Fruit fly (Drosophila melanogaster) whole organism, adult: ENCODE measurements around the gene CG42538.

Source experiments
- CG11617 ChIP-seq: fragments of 200-800 bp; sonication (Bioruptor generic); optimal IDR thresholded peaks from 2 replicates; lab custom pipeline; 2017; ENCODE audit warnings: mild to moderate bottlenecking, missing biosample characterization, missing genetic modification reagents, missing genetic modification characterization
- CG12768 ChIP-seq: fragments of 200-800 bp; sonication (Bioruptor generic); optimal IDR thresholded peaks from 2 replicates; lab custom pipeline; 2017; ENCODE audit warnings: missing biosample characterization, missing genetic modification characterization, mild to moderate bottlenecking, moderate library complexity, missing genetic modification reagents
- CG14711 ChIP-seq: fragments of 200-800 bp; sonication (Bioruptor generic); optimal IDR thresholded peaks from 2 replicates; lab custom pipeline; 2018; ENCODE audit warnings: missing biosample characterization, mild to moderate bottlenecking, missing genetic modification characterization, moderate library complexity
- CG1620 ChIP-seq: fragments of 200-800 bp; sonication (Bioruptor generic); optimal IDR thresholded peaks from 2 replicates; lab custom pipeline; 2016; ENCODE audit warnings: missing biosample characterization, missing genetic modification characterization
- CG33017 ChIP-seq: fragments of 200-800 bp; sonication (Bioruptor generic); optimal IDR thresholded peaks from 2 replicates; lab custom pipeline; 2018; ENCODE audit warnings: missing biosample characterization, mild to moderate bottlenecking, missing genetic modification characterization, moderate library complexity
- CG5204 ChIP-seq: fragments of 200-800 bp; sonication (Bioruptor generic); optimal IDR thresholded peaks from 2 replicates; lab custom pipeline; 2016; ENCODE audit warnings: missing biosample characterization, missing genetic modification characterization
- CG7045 ChIP-seq: fragments of 200-800 bp; sonication (Bioruptor generic); optimal IDR thresholded peaks from 2 replicates; lab custom pipeline; 2017; ENCODE audit warnings: missing biosample characterization, mild to moderate bottlenecking, missing genetic modification characterization
- CG7101 ChIP-seq: fragments of 200-800 bp; sonication (Bioruptor generic); optimal IDR thresholded peaks from 2 replicates; lab custom pipeline; 2018; ENCODE audit warnings: missing biosample characterization, mild to moderate bottlenecking, missing genetic modification characterization, moderate library complexity
- Clk ChIP-seq: fragments of 200-800 bp; sonication (Bioruptor generic); optimal IDR thresholded peaks from 2 replicates; lab custom pipeline; 2017; ENCODE audit warnings: missing biosample characterization, missing genetic modification characterization
- Crg-1 ChIP-seq: fragments of 200-800 bp; sonication (Bioruptor generic); optimal IDR thresholded peaks from 2 replicates; lab custom pipeline; 2016; ENCODE audit warnings: missing biosample characterization, missing genetic modification characterization
- Hr96 ChIP-seq: fragments of 200-800 bp; sonication (Bioruptor generic); optimal IDR thresholded peaks from 2 replicates; lab custom pipeline; 2016; ENCODE audit warnings: missing biosample characterization, missing genetic modification characterization
- Mnt ChIP-seq: fragments of 200-800 bp; sonication (Bioruptor generic); optimal IDR thresholded peaks from 2 replicates; lab custom pipeline; 2016; ENCODE audit warnings: missing biosample characterization, mild to moderate bottlenecking, missing genetic modification characterization
- bab1 ChIP-seq: fragments of 200-800 bp; sonication (Bioruptor generic); optimal IDR thresholded peaks from 3 replicates; lab custom pipeline; 2019; ENCODE audit warnings: missing biosample characterization, mild to moderate bottlenecking, missing genetic modification characterization, moderate library complexity
- cic ChIP-seq: fragments of 200-800 bp; sonication (Bioruptor generic); optimal IDR thresholded peaks from 2 replicates; lab custom pipeline; 2017; ENCODE audit warnings: missing biosample characterization, mild to moderate bottlenecking, missing genetic modification characterization, moderate library complexity
- cnc ChIP-seq, 2 experiments: fragments of >200 bp; optimal IDR thresholded peaks; 2 replicates each; lab custom pipeline; 2017
- kay ChIP-seq: fragments of 200-800 bp; sonication (Bioruptor generic); peaks from one replicate; lab custom pipeline; 2016; ENCODE audit warnings: missing biosample characterization, missing genetic modification characterization, borderline replicate concordance
- ovo ChIP-seq: fragments of 200-800 bp; sonication (Bioruptor generic); optimal IDR thresholded peaks from 2 replicates; lab custom pipeline; 2016; ENCODE audit warnings: missing biosample characterization, missing genetic modification characterization
- pad ChIP-seq: fragments of 200-800 bp; sonication (Bioruptor generic); optimal IDR thresholded peaks from 3 replicates; lab custom pipeline; 2017; ENCODE audit warnings: missing biosample characterization, missing genetic modification characterization, mild to moderate bottlenecking, moderate library complexity, missing genetic modification reagents
- tj ChIP-seq: fragments of 200-800 bp; sonication (Bioruptor generic); optimal IDR thresholded peaks from 3 replicates; lab custom pipeline; 2017; ENCODE audit warnings: missing biosample characterization, mild to moderate bottlenecking, missing genetic modification characterization, moderate library complexity
- toe ChIP-seq: fragments of 200-800 bp; sonication (Bioruptor generic); optimal IDR thresholded peaks from 2 replicates; lab custom pipeline; 2016; ENCODE audit warnings: missing biosample characterization, missing genetic modification characterization

CG42538 gene

DNA sequence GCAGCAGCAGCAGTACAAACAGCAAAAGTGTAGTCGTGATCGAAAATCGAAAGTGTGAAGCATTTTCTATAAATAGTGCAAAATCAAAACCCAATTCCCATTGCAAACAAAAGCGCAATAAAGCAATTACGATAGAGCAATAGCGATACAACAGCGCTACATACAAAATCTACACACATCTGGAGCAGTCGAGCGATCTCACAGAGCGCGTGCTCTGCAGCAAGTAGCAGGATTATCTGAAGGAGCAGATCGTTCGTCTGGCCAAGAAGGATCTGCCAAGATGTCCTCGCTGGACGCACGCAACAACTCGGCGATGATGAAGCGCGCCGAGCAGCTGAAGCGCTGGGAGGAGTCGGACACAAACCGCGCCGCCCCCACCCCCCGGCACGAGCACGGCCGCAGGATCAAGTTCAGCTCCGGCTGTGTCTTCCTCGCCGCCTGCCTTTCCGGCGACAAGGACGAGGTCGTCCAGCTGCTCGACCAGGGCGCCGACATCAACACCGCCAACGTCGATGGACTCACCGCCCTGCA is 18.8 kb downstream of the CG42538 start:
- TF ChIP-seq cnc (optimal IDR thresholded peaks at IDR 0.05; lab: Kevin White, UChicago), result no peak
- no peak for TF ChIP-seq bab1 (GFP tag; lab: Kevin White, UChicago)
- TF ChIP-seq CG11617 (GFP tag; lab: Kevin White, UChicago), result no peak
- no peak for TF ChIP-seq Crg-1 (GFP tag; lab: Kevin White, UChicago)
- no peak for TF ChIP-seq kay (GFP tag; lab: Kevin White, UChicago)
- no peak for TF ChIP-seq CG5204 (GFP tag; lab: Kevin White, UChicago)
- no peak for TF ChIP-seq toe (GFP tag; lab: Kevin White, UChicago)
- no peak for TF ChIP-seq ovo (GFP tag; lab: Kevin White, UChicago)
- TF ChIP-seq CG7045, result no peak
- TF ChIP-seq CG33017 (tag; lab: Kevin White, UChicago), result no peak
- TF ChIP-seq CG7101, result no peak
- TF ChIP-seq Clk (GFP tag; lab: Kevin White, UChicago), result no peak
- TF ChIP-seq tj (GFP tag; lab: Kevin White, UChicago), result no peak
- TF ChIP-seq pad (GFP tag; lab: Kevin White, UChicago), result no peak
- no peak for TF ChIP-seq Mnt
- no peak for TF ChIP-seq CG14711 (tag; lab: Kevin White, UChicago)
- no peak for TF ChIP-seq CG12768 (GFP tag; lab: Kevin White, UChicago)
- TF ChIP-seq cic (GFP tag; lab: Kevin White, UChicago), result no peak
- no peak for TF ChIP-seq CG1620

DNA sequence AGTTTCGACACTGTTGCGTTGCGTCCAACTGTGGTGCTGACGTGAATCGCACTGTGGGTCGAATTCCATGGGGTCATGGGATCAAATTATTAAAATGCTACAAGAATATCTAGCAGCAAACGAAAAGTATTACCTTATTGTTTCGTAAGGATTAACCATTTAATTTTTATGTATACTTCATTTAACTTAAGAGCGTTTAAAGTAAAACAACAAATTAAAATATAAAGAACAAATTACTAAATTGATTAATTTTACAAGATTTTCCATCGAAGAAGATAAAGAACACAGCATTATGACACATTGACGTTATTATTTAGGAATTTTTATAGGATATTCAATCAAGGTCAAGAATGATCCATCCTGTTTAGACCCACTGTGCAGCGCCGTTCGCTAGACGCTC is 19.8 kb downstream of the CG42538 start:
- no peak for TF ChIP-seq tj (GFP tag; lab: Kevin White, UChicago)
- TF ChIP-seq kay (GFP tag; lab: Kevin White, UChicago), result no peak
- no peak for TF ChIP-seq CG5204 (GFP tag; lab: Kevin White, UChicago)
- no peak for TF ChIP-seq ovo (GFP tag; lab: Kevin White, UChicago)
- no peak for TF ChIP-seq bab1 (GFP tag; lab: Kevin White, UChicago)
- no peak for TF ChIP-seq cnc (optimal IDR thresholded peaks at IDR 0.05; lab: Kevin White, UChicago)
- TF ChIP-seq CG7045, result no peak
- no peak for TF ChIP-seq CG1620
- TF ChIP-seq CG33017 (tag; lab: Kevin White, UChicago), result no peak
- peak; percentile 38 for TF ChIP-seq CG12768 (GFP tag; lab: Kevin White, UChicago)
- no peak for TF ChIP-seq Crg-1 (GFP tag; lab: Kevin White, UChicago)
- TF ChIP-seq CG7101, result no peak
- TF ChIP-seq toe (GFP tag; lab: Kevin White, UChicago), result no peak
- no peak for TF ChIP-seq CG11617 (GFP tag; lab: Kevin White, UChicago)
- no peak for TF ChIP-seq cic (GFP tag; lab: Kevin White, UChicago)
- peak; percentile 2 for TF ChIP-seq CG14711 (tag; lab: Kevin White, UChicago)

DNA sequence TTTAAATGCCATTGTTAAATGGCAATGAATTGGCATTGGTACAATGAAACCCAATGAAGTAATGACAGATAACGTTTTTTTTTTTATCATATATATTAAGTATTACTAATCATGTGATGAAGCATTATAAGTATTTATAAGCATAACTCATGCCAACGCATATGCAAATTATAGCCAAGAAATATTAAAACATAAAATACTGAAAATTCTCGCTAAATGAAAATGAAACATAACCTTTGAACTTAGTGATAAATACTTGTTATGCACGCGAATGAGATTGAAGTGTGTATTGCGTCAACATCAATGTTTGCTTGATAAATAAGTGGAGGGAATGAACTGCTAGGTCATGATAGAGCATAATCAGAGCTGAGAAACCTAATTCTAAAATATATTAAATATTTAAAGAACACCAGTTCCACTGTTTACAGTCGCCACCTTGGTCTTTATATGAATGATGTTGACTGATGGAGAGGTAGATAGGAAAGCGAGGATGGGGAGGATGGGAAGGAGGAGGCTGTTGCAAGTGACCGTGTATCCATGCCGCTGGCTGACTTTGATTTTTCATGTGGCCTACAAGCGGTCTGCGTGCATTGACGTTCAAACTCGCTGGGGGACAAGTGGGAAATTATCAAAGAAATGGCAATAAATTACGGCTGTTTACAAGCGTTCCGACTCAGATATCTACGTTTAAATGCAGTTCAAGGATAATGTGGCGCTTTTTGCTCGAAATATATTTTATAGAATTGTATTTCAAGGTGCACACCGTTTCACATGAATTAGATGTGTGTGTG is 22.0 kb downstream of the CG42538 start:
- TF ChIP-seq kay (GFP tag; lab: Kevin White, UChicago) (peak; percentile 13), CG5204 (GFP tag; lab: Kevin White, UChicago) (no peak)

DNA sequence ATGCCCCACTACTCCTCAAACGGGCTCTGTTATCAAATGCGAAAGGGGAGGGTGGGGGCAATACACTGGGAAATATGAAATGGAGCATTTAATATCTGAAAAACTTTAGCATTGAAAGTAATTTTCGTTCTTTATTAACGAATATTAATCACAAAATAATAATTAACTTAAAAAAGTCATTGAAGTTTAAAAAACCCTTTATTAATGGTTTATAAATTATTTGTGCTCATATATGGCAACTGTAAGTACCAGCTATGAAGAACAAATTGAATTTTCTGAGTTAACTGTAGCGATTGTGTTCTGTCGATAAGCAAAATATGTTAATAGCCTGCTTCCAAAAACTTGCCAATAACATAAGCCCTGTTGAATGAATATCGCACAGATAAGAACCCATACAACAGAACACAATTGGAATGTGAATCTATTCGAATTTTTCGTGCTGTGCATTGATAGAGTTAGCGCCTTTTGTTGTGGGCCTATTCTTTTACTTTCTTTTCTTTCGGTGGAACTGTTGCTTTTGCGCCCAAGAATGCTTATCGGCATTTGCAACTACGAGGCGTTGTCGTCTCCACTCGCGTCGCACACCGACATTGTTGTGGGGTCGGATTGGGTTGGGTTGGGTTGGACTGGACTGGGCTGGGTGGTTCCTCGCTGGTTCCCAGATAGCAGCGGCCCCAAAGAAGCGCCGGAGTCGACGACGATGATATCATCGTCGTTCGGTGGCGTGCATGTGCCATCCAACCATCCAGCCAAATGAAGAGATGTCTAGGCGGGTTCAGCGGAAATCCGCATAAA is 26.7 kb downstream of the CG42538 start:
- TF ChIP-seq CG11617 (GFP tag; lab: Kevin White, UChicago) (peak; percentile 1), Crg-1 (GFP tag; lab: Kevin White, UChicago) (no peak), CG12768 (GFP tag; lab: Kevin White, UChicago) (peak; percentile 3)

DNA sequence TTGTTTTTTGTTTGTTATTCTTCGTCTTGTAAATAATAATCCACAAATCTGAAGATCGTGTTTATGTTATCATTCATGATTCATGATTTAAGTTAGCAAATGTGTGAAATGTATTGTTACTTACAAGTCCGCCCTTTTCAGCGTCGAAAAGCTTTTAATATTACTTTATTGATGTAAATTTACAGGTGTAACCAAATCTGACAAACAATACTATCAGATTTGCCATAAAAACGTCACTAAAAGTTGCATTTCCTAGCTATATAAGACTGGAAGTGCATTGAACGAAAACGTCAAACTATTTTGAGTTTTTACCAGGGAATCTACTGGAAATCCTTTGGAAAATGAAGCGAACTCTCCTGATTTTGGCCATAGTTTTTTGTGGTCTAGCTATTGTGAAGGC is 47.9 kb downstream of the CG42538 start, which contains the start of gene CG33258:
Gene CG33258 (plus strand): TSS at position 301 of the 400 bp plus-strand sequence.
- TF ChIP-seq tj (GFP tag; lab: Kevin White, UChicago) (no peak), CG33017 (tag; lab: Kevin White, UChicago) (no peak), cnc (optimal IDR thresholded peaks at IDR 0.05; lab: Kevin White, UChicago) (no peak), pad (GFP tag; lab: Kevin White, UChicago) (no peak), bab1 (GFP tag; lab: Kevin White, UChicago) (no peak), cic (GFP tag; lab: Kevin White, UChicago) (no peak), CG7101 (no peak), ovo (GFP tag; lab: Kevin White, UChicago) (no peak), CG1620 (no peak), Mnt (no peak), CG14711 (tag; lab: Kevin White, UChicago) (no peak), Crg-1 (GFP tag; lab: Kevin White, UChicago) (no peak), kay (GFP tag; lab: Kevin White, UChicago) (no peak), CG11617 (GFP tag; lab: Kevin White, UChicago) (no peak), CG7045 (no peak), CG5204 (GFP tag; lab: Kevin White, UChicago) (no peak), Hr96 (GFP tag; lab: Kevin White, UChicago) (no peak), toe (GFP tag; lab: Kevin White, UChicago) (no peak), Clk (GFP tag; lab: Kevin White, UChicago) (no peak), CG12768 (GFP tag; lab: Kevin White, UChicago) (no peak)
